Worm (Caenorhabditis elegans): Measurements from ENCODE around the gene B0244.9.

The B0244.9 gene

ce11 chrIII:5727827-5728226 lies 3.0 kb downstream of the B0244.9 start, which contains the start of gene egg-1 (continued):
- TF ChIP-seq F49E8.2 (tag; optimal IDR thresholded peaks at IDR 0.05; ENCODE audit: borderline replicate concordance) (peak; percentile 91), gei-8 (GFP tag; optimal IDR thresholded peaks at IDR 0.05) (no peak), mes-2 (tag; optimal IDR thresholded peaks at IDR 0.05; ENCODE audit: poor library complexity, severe bottlenecking) (no peak), aha-1 (tag) (peak; percentile 40), lin-15B (tag; optimal IDR thresholded peaks at IDR 0.05) (no peak), nhr-76 (tag; optimal IDR thresholded peaks at IDR 0.05) (no peak), tra-1 (GFP tag; IDR thresholded peaks at IDR 0.05) (no peak)

- TF ChIP-seq gei-8 (GFP tag; optimal IDR thresholded peaks at IDR 0.05) (no peak), mxl-2 (GFP tag; conservative IDR thresholded peaks at IDR 0.05) (no peak), ceh-82 (tag; optimal IDR thresholded peaks at IDR 0.05) (no peak), hif-1 (tag; optimal IDR thresholded peaks at IDR 0.05) (no peak), Y5F2A.4 (GFP tag; optimal IDR thresholded peaks at IDR 0.05) (no peak), unc-39 (tag; optimal IDR thresholded peaks at IDR 0.05) (no peak), lin-29 (GFP tag; IDR thresholded peaks at IDR 0.05) (no peak), F49E8.2 (tag; optimal IDR thresholded peaks at IDR 0.05; ENCODE audit: borderline replicate concordance) (no peak)
Observed at ce11 chrIII:5722550-5722949, 8.3 kb downstream of the B0244.9 start, which contains the start of gene wrm-1. TSS of gene wrm-1 (plus strand) at chrIII:5722850.

ce11 chrIII:5721888-5722287 lies 8.9 kb downstream of the B0244.9 start:
- TF ChIP-seq daf-12 (tag; optimal IDR thresholded peaks at IDR 0.05) (no peak), F10B5.3 (tag; optimal IDR thresholded peaks at IDR 0.05) (peak; percentile 7), jun-1 (tag; optimal IDR thresholded peaks at IDR 0.05) (no peak), egl-43 (GFP tag; IDR thresholded peaks at IDR 0.05) (no peak), F44E2.7 (GFP tag; IDR thresholded peaks at IDR 0.05) (no peak), lin-13 (GFP tag; optimal IDR thresholded peaks at IDR 0.05) (no peak), ctbp-1 (GFP tag; IDR thresholded peaks at IDR 0.05) (no peak), unc-130 (GFP tag; optimal IDR thresholded peaks at IDR 0.05) (peak; percentile 72), dmd-9 (GFP tag; IDR thresholded peaks at IDR 0.05) (0 out of 2 replicates have a peak, but pooled peaks have one; percentile 19), skn-1 (tag; optimal IDR thresholded peaks at IDR 0.05) (no peak), ZK337.2 (GFP tag; IDR thresholded peaks at IDR 0.05) (peak; percentile 89), snpc-4 (tag; optimal IDR thresholded peaks at IDR 0.05) (no peak), ceh-44 (GFP tag; IDR thresholded peaks at IDR 0.05) (0 out of 2 replicates have a peak, but pooled peaks have one; percentile 27), set-16 (GFP tag; IDR thresholded peaks at IDR 0.05) (no peak), hmg-1.1 (GFP tag; IDR thresholded peaks at IDR 0.05) (peak; percentile 35; the same call in 1 of the 2 replicates), spr-3 (GFP tag; optimal IDR thresholded peaks at IDR 0.05) (no peak), nhr-111 (GFP tag; optimal IDR thresholded peaks at IDR 0.05) (no peak), F26F4.8 (GFP tag; conservative IDR thresholded peaks at IDR 0.05) (no peak), Y48G9A.11 (GFP tag; IDR thresholded peaks at IDR 0.05) (peak; percentile 36; the same call in 1 of the 2 replicates), arid-1 (GFP tag; conservative IDR thresholded peaks at IDR 0.05) (peak; percentile 56; the same call in 1 of the 2 replicates), dmd-8 (GFP tag; IDR thresholded peaks at IDR 0.05) (no peak), fos-1 (tag; optimal IDR thresholded peaks at IDR 0.05) (no peak), ces-1 (GFP tag; optimal IDR thresholded peaks at IDR 0.05) (no peak), zip-2 (tag; optimal IDR thresholded peaks at IDR 0.05) (no peak), Y105C5A.15 (GFP tag; IDR thresholded peaks at IDR 0.05) (no peak), Y5F2A.4 (GFP tag; optimal IDR thresholded peaks at IDR 0.05) (no peak), mdl-1 (tag; optimal IDR thresholded peaks at IDR 0.05) (peak in 1 of 2 experiments; percentile 26), aly-2 (tag; optimal IDR thresholded peaks at IDR 0.05) (no peak), pqm-1 (tag; optimal IDR thresholded peaks at IDR 0.05) (peak; percentile 59), lin-15B (tag; optimal IDR thresholded peaks at IDR 0.05) (no peak), zfp-2 (tag; optimal IDR thresholded peaks at IDR 0.05) (no peak), vab-7 (GFP tag; IDR thresholded peaks at IDR 0.05) (0 out of 2 replicates have a peak, but pooled peaks have one; percentile 23), ceh-62 (tag; optimal IDR thresholded peaks at IDR 0.05) (no peak), ztf-11 (tag; optimal IDR thresholded peaks at IDR 0.05) (no peak), mes-2 (tag; optimal IDR thresholded peaks at IDR 0.05; ENCODE audit: poor library complexity, severe bottlenecking) (peak; percentile 98), dve-1 (tag; optimal IDR thresholded peaks at IDR 0.05; ENCODE audit: insufficient read depth) (peak; percentile 94), nhr-25 (tag; optimal IDR thresholded peaks at IDR 0.05; ENCODE audit: borderline replicate concordance, insufficient read depth) (no peak)

Measured in whole organism, L4 larva.